Fruit fly (Drosophila melanogaster) whole organism, embryonic: ENCODE measurements around the gene CkIIalpha-i3.

ENCODE experiments used
- Abd-B ChIP-seq: fragments of 200-800 bp; sonication (Bioruptor generic); optimal IDR thresholded peaks from 2 replicates; lab custom pipeline; 2018; ENCODE audit warnings: missing biosample characterization, mild to moderate bottlenecking, missing genetic modification characterization, moderate library complexity
- Atf-2 ChIP-seq: fragments of 200-800 bp; sonication (Bioruptor generic); optimal IDR thresholded peaks from 2 replicates; lab custom pipeline; 2016; ENCODE audit warnings: missing biosample characterization, missing genetic modification characterization
- Atf3 ChIP-seq: fragments of 200-800 bp; sonication (Bioruptor generic); optimal IDR thresholded peaks from 3 replicates; lab custom pipeline; 2016; ENCODE audit warnings: missing biosample characterization, missing genetic modification characterization
- CG10959 ChIP-seq: fragments of 200-800 bp; sonication (Bioruptor generic); IDR thresholded peaks from 2 replicates; pipeline ENCODE4 v1.3.6; 2022; ENCODE audit warnings: missing biosample characterization, missing genetic modification characterization
- CG11695 ChIP-seq: fragments of 200-800 bp; sonication (Bioruptor generic); IDR thresholded peaks from 3 replicates; pipeline ENCODE4 v1.3.6; 2022; ENCODE audit warnings: missing biosample characterization, missing genetic modification characterization
- CG13287 ChIP-seq: fragments of 200-800 bp; sonication (Bioruptor generic); IDR thresholded peaks from 2 replicates; pipeline ENCODE4 v1.3.6; 2022; ENCODE audit warnings: missing biosample characterization, missing genetic modification characterization; ENCODE audit not compliant: partially characterized antibody
- CG13296 ChIP-seq: fragments of 200-800 bp; sonication (Bioruptor generic); optimal IDR thresholded peaks from 3 replicates; lab custom pipeline; 2018; ENCODE audit warnings: missing biosample characterization, mild to moderate bottlenecking, missing genetic modification characterization
- CG14014 ChIP-seq: fragments of 200-800 bp; sonication (Bioruptor generic); IDR thresholded peaks from 2 replicates; pipeline ENCODE4 v1.3.6; 2022; ENCODE audit warnings: missing biosample characterization, missing genetic modification characterization
- CG14860 ChIP-seq: fragments of 200-800 bp; sonication (Bioruptor generic); IDR thresholded peaks from 3 replicates; pipeline ENCODE4 v1.3.6; 2022; ENCODE audit warnings: missing biosample characterization, missing genetic modification characterization; ENCODE audit not compliant: partially characterized antibody
- CG15601 ChIP-seq: fragments of 200-800 bp; sonication (Bioruptor generic); optimal IDR thresholded peaks from 3 replicates; lab custom pipeline; 2019; ENCODE audit warnings: missing biosample characterization, mild to moderate bottlenecking, missing genetic modification characterization, moderate library complexity
- CG1602 ChIP-seq: fragments of 200-800 bp; sonication (Bioruptor generic); optimal IDR thresholded peaks from 3 replicates; lab custom pipeline; 2016; ENCODE audit warnings: missing biosample characterization, missing genetic modification characterization
- CG1647 ChIP-seq: fragments of 200-800 bp; sonication (Bioruptor generic); optimal IDR thresholded peaks from 3 replicates; lab custom pipeline; 2016; ENCODE audit warnings: missing biosample characterization, missing genetic modification characterization
- CG4617 ChIP-seq: fragments of 200-800 bp; sonication (Bioruptor generic); optimal IDR thresholded peaks from 3 replicates; lab custom pipeline; 2016; ENCODE audit warnings: missing biosample characterization, missing genetic modification characterization, borderline replicate concordance
- CG8924 ChIP-seq: fragments of 200-800 bp; optimal IDR thresholded peaks from 3 replicates; lab custom pipeline; 2019; ENCODE audit warnings: missing biosample characterization, mild to moderate bottlenecking, missing genetic modification characterization, moderate library complexity
- CHES-1-like ChIP-seq: fragments of 200-800 bp; sonication (Bioruptor generic); optimal IDR thresholded peaks from 2 replicates; lab custom pipeline; 2016; ENCODE audit warnings: missing biosample characterization, missing genetic modification characterization
- Dek ChIP-seq: fragments of 200-800 bp; sonication (Bioruptor generic); optimal IDR thresholded peaks from 3 replicates; lab custom pipeline; 2019; ENCODE audit warnings: missing biosample characterization, mild to moderate bottlenecking, missing genetic modification characterization, moderate library complexity
- Ets97D ChIP-seq: fragments of 200-800 bp; sonication (Bioruptor generic); optimal IDR thresholded peaks from 3 replicates; lab custom pipeline; 2016; ENCODE audit warnings: missing biosample characterization, missing genetic modification characterization
- HLH3B ChIP-seq: fragments of 200-800 bp; sonication (Bioruptor generic); IDR thresholded peaks from 2 replicates; pipeline ENCODE4 v1.3.6; 2022; ENCODE audit warnings: missing biosample characterization, missing genetic modification characterization
- Hey ChIP-seq: fragments of 200-800 bp; sonication (Bioruptor generic); optimal IDR thresholded peaks from 3 replicates; lab custom pipeline; 2018; ENCODE audit warnings: missing biosample characterization, mild to moderate bottlenecking, missing genetic modification characterization
- Opbp ChIP-seq: fragments of 200-800 bp; sonication (Bioruptor generic); IDR thresholded peaks from 3 replicates; pipeline ENCODE4 v1.3.6; 2022; ENCODE audit warnings: missing biosample characterization, missing genetic modification characterization; ENCODE audit not compliant: partially characterized antibody
- Poxn ChIP-seq: fragments of 200-800 bp; sonication (Bioruptor generic); IDR thresholded peaks from 2 replicates; pipeline ENCODE4 v1.3.6; 2022; ENCODE audit warnings: missing biosample characterization, missing genetic modification characterization
- Rfx ChIP-seq: fragments of 200-800 bp; sonication (Bioruptor generic); IDR thresholded peaks from 2 replicates; pipeline ENCODE4 v1.3.6; 2022; ENCODE audit warnings: missing biosample characterization, missing genetic modification characterization
- Sry-β ChIP-seq: fragments of 200-800 bp; sonication (Bioruptor generic); optimal IDR thresholded peaks from 2 replicates; lab custom pipeline; 2018; ENCODE audit warnings: missing biosample characterization, mild to moderate bottlenecking, missing genetic modification characterization, moderate library complexity
- Sry-δ ChIP-seq: fragments of 200-800 bp; sonication (Bioruptor generic); optimal IDR thresholded peaks from 2 replicates; lab custom pipeline; 2016; ENCODE audit warnings: missing biosample characterization, missing genetic modification characterization
- ash1 ChIP-seq: fragments of 200-800 bp; sonication (Bioruptor generic); optimal IDR thresholded peaks from 2 replicates; lab custom pipeline; 2018; ENCODE audit warnings: missing biosample characterization, mild to moderate bottlenecking, missing genetic modification characterization
- az2 ChIP-seq: fragments of 200-800 bp; sonication (Bioruptor generic); optimal IDR thresholded peaks from 3 replicates; lab custom pipeline; 2016; ENCODE audit warnings: missing biosample characterization, missing genetic modification characterization
- br ChIP-seq: fragments of >200 bp; optimal IDR thresholded peaks from 2 replicates; lab custom pipeline; 2017
- cad ChIP-seq: fragments of >200 bp; optimal IDR thresholded peaks from 2 replicates; lab custom pipeline; 2017; ENCODE audit warnings: missing biosample characterization, missing genetic modification characterization
- cato ChIP-seq: fragments of 200-800 bp; sonication (Bioruptor generic); optimal IDR thresholded peaks from 2 replicates; lab custom pipeline; 2016; ENCODE audit warnings: missing biosample characterization, missing genetic modification characterization, borderline replicate concordance
- caup ChIP-seq: fragments of 200-800 bp; sonication (Bioruptor generic); optimal IDR thresholded peaks from 3 replicates; lab custom pipeline; 2017; ENCODE audit warnings: missing biosample characterization, mild to moderate bottlenecking, missing genetic modification characterization, moderate library complexity; ENCODE audit not compliant: severe bottlenecking
- esg ChIP-seq: fragments of 200-800 bp; sonication (Bioruptor generic); conservative IDR thresholded peaks from 2 replicates; pipeline ENCODE4 v1.3.6; 2022; ENCODE audit warnings: missing biosample characterization, missing genetic modification characterization
- ewg ChIP-seq: fragments of 200-800 bp; sonication (Bioruptor generic); optimal IDR thresholded peaks from 3 replicates; lab custom pipeline; 2017; ENCODE audit warnings: mild to moderate bottlenecking, missing biosample characterization, missing genetic modification reagents, missing genetic modification characterization
- gem ChIP-seq: fragments of 200-800 bp; sonication (Bioruptor generic); optimal IDR thresholded peaks from 2 replicates; lab custom pipeline; 2019; ENCODE audit warnings: missing biosample characterization, mild to moderate bottlenecking, missing genetic modification characterization, moderate library complexity
- gro ChIP-seq: fragments of 200-800 bp; sonication (Bioruptor generic); optimal IDR thresholded peaks from 2 replicates; lab custom pipeline; 2016; ENCODE audit warnings: missing biosample characterization, missing genetic modification characterization
- gt ChIP-seq: fragments of 200-800 bp; sonication (Bioruptor generic); IDR thresholded peaks from 2 replicates; pipeline ENCODE4 v1.3.6; 2022; ENCODE audit warnings: missing biosample characterization, missing genetic modification characterization
- jigr1 ChIP-seq: fragments of 200-800 bp; sonication (Bioruptor generic); IDR thresholded peaks from 3 replicates; pipeline ENCODE4 v1.3.6; 2022; ENCODE audit warnings: missing biosample characterization, missing genetic modification characterization
- jumu ChIP-seq: fragments of 200-800 bp; sonication (Bioruptor generic); optimal IDR thresholded peaks from 3 replicates; lab custom pipeline; 2016; ENCODE audit warnings: missing biosample characterization, missing genetic modification characterization
- lilli ChIP-seq: fragments of 200-800 bp; sonication (Bioruptor generic); optimal IDR thresholded peaks from 3 replicates; lab custom pipeline; 2016; ENCODE audit warnings: missing biosample characterization, missing genetic modification characterization
- luna ChIP-seq: fragments of 200-800 bp; sonication (Bioruptor generic); optimal IDR thresholded peaks from 2 replicates; lab custom pipeline; 2016; ENCODE audit warnings: missing biosample characterization, missing genetic modification characterization
- onecut ChIP-seq: fragments of 200-800 bp; sonication (Bioruptor generic); IDR thresholded peaks from 2 replicates; pipeline ENCODE4 v1.3.6; 2022; ENCODE audit warnings: missing biosample characterization, missing genetic modification characterization
- p53 ChIP-seq: fragments of 200-800 bp; sonication (Bioruptor generic); optimal IDR thresholded peaks from 2 replicates; lab custom pipeline; 2016; ENCODE audit warnings: missing biosample characterization, missing genetic modification characterization
- pho ChIP-seq: fragments of 200-800 bp; sonication (Bioruptor generic); optimal IDR thresholded peaks from 2 replicates; lab custom pipeline; 2016; ENCODE audit warnings: missing biosample characterization, missing genetic modification characterization
- pnt ChIP-seq: fragments of 200-800 bp; sonication (Bioruptor generic); optimal IDR thresholded peaks from 3 replicates; lab custom pipeline; 2016; ENCODE audit warnings: missing biosample characterization, missing genetic modification characterization
- repo ChIP-seq: fragments of 200-800 bp; sonication (Bioruptor generic); optimal IDR thresholded peaks from 2 replicates; lab custom pipeline; 2016; ENCODE audit warnings: missing biosample characterization, missing genetic modification characterization
- salm ChIP-seq: fragments of 200-800 bp; sonication (Bioruptor generic); optimal IDR thresholded peaks from 2 replicates; lab custom pipeline; 2018; ENCODE audit warnings: missing biosample characterization, mild to moderate bottlenecking, missing genetic modification characterization
- sd ChIP-seq: fragments of 200-800 bp; sonication (Bioruptor generic); optimal IDR thresholded peaks from 3 replicates; lab custom pipeline; 2018; ENCODE audit warnings: missing biosample characterization, mild to moderate bottlenecking, missing genetic modification characterization, moderate library complexity
- seq ChIP-seq: fragments of 200-800 bp; sonication (Bioruptor generic); IDR thresholded peaks from 2 replicates; pipeline ENCODE4 v1.3.6; 2022; ENCODE audit warnings: missing biosample characterization, missing genetic modification characterization
- toy ChIP-seq: fragments of 200-800 bp; sonication (Bioruptor generic); IDR thresholded peaks from 2 replicates; pipeline ENCODE4 v1.3.6; 2022; ENCODE audit warnings: missing biosample characterization, missing genetic modification characterization
- trh ChIP-seq: fragments of 200-800 bp; sonication (Bioruptor generic); optimal IDR thresholded peaks from 2 replicates; lab custom pipeline; 2016; ENCODE audit warnings: missing biosample characterization, missing genetic modification characterization
- vfl ChIP-seq: fragments of 200-800 bp; sonication (Bioruptor generic); optimal IDR thresholded peaks from 2 replicates; lab custom pipeline; 2016; ENCODE audit warnings: missing biosample characterization, missing genetic modification characterization
- z ChIP-seq: fragments of 200-800 bp; sonication (Bioruptor generic); IDR thresholded peaks from 3 replicates; pipeline ENCODE4 v1.3.6; 2022; ENCODE audit warnings: missing biosample characterization, missing genetic modification characterization

CkIIalpha-i3 gene

DNA sequence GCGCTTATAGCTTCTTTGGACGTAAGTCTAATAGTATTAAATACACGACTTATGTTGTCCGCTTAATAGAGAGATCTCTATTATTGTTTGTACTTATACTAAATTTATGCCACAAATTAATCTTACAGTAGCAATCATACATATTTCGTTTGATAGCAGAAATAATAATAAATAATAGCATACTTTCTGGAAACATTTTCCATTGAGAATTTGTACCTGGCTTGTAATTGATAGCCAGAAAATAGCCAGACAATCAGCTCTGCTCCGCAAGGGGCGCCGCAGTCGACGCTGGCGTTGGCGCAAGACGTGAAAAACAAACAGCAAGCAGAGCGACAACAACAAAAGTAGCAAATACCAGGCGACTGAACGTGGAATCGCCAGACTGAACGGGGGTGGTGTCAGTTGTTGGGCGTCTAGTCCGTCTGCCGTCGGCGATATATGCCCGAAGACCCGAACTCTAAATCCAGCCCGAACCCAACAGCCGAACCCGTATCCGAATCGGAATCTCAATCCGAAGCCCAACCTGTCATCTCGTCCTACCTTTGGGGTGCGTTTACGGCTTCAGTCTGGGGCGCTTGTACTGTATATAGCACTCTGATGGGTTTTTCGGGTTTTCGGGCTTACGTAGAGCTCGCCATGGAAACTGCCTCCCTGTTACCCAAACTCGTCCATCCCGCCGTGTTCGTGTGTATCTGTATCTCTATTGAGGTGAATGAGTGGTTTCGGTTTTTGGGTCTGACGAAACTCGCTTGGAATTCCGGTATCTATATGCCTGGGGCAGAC is 10.8 kb downstream of the CkIIalpha-i3 start (continued):
- TF ChIP-seq repo (GFP tag; lab: Kevin White, UChicago) (no peak), pnt (GFP tag; lab: Kevin White, UChicago) (peak; percentile 24), CG10959 (GFP tag; lab: Robert Waterston, UW) (no peak), trh (no peak), Opbp (GFP tag; lab: Robert Waterston, UW) (no peak), jumu (GFP tag; lab: Kevin White, UChicago) (peak; percentile 15), gro (GFP tag; lab: Kevin White, UChicago) (no peak), Sry-δ (GFP tag; lab: Kevin White, UChicago) (no peak), salm (tag; lab: Kevin White, UChicago) (no peak), lilli (GFP tag; lab: Kevin White, UChicago) (peak; percentile 52), Ets97D (GFP tag; lab: Kevin White, UChicago) (no peak), Atf-2 (GFP tag; lab: Kevin White, UChicago) (peak; percentile 9), CG1602 (GFP tag; lab: Kevin White, UChicago) (peak; percentile 63), br (lab: Kevin White, UChicago) (no peak), CG15601 (tag; lab: Kevin White, UChicago) (peak; percentile 25), z (no peak), Abd-B (GFP tag; lab: Kevin White, UChicago) (peak; percentile 43), vfl (no peak), Poxn (GFP tag; lab: Robert Waterston, UW) (no peak), ewg (GFP tag; lab: Kevin White, UChicago) (no peak), Atf3 (GFP tag; lab: Kevin White, UChicago) (no peak), p53 (GFP tag; lab: Kevin White, UChicago) (no peak), CG8924 (tag; lab: Kevin White, UChicago) (peak; percentile 45), CG14860 (GFP tag; lab: Robert Waterston, UW) (no peak), pho (GFP tag; lab: Kevin White, UChicago) (peak; percentile 13), luna (no peak), cad (GFP tag; lab: Kevin White, UChicago) (no peak), Dek (tag; lab: Kevin White, UChicago) (peak; percentile 7), Sry-β (GFP tag; lab: Kevin White, UChicago) (peak; percentile 99), CG1647 (GFP tag; lab: Kevin White, UChicago) (no peak), Rfx (GFP tag; lab: Robert Waterston, UW) (no peak; the same call in none of the 2 replicates), caup (GFP tag; lab: Kevin White, UChicago) (no peak), ash1 (GFP tag; lab: Kevin White, UChicago) (no peak), gt (no peak), jigr1 (GFP tag; lab: Robert Waterston, UW) (no peak), CG13287 (GFP tag; lab: Robert Waterston, UW) (0 out of 2 replicates have a peak, but pooled peaks have one; percentile 11), cato (GFP tag; lab: Kevin White, UChicago) (peak; percentile 29), gem (tag; lab: Kevin White, UChicago) (peak; percentile 75), sd (tag; lab: Kevin White, UChicago) (peak; percentile 63), toy (GFP tag; lab: Robert Waterston, UW) (no peak), az2 (GFP tag; lab: Kevin White, UChicago) (peak; percentile 54), CG13296 (GFP tag; lab: Kevin White, UChicago) (no peak), CHES-1-like (GFP tag; lab: Kevin White, UChicago) (peak; percentile 17), esg (GFP tag; lab: Robert Waterston, UW) (peak; percentile 29; the same call in 1 of the 2 replicates), CG14014 (no peak), HLH3B (no peak), onecut (GFP tag; lab: Robert Waterston, UW) (no peak), Hey (tag; lab: Kevin White, UChicago) (no peak), CG11695 (peak; percentile 29; the same call in 1 of the 3 replicates), seq (GFP tag; lab: Robert Waterston, UW) (no peak), CG4617 (no peak)
